Worm (Caenorhabditis elegans): ENCODE results near the gene ser-2.
A peak's percentile ranks its signal among the peaks of the same experiment; 100 is the strongest.

ce11 chrX:15297396-15297827, 5.4 kb downstream of the ser-2 start:
- TF ChIP-seq cog-1 (tag; optimal IDR thresholded peaks at IDR 0.05) (peak; percentile 6), flt-1 (GFP tag; IDR thresholded peaks at IDR 0.05) (peak; percentile 93), tab-1 (GFP tag; IDR thresholded peaks at IDR 0.05) (peak; percentile 86), ztf-23 (GFP tag; IDR thresholded peaks at IDR 0.05) (peak; percentile 82), ref-1 (GFP tag; conservative IDR thresholded peaks at IDR 0.05) (peak; percentile 73), med-1 (GFP tag; optimal IDR thresholded peaks at IDR 0.05; ENCODE audit: insufficient read depth) (peak; percentile 16)
